Worm (Caenorhabditis elegans) whole organism, mixed stage, embryonic: Measurements from ENCODE around the gene C10C5.7.

Experiments
- elt-1 ChIP-seq: sonication (generic microtip); optimal IDR thresholded peaks from 2 replicates; lab custom pipeline; 2017; ENCODE audit warnings: missing genetic modification characterization, mild to moderate bottlenecking, missing compliant biosample characterization, antibody characterized with exemption, moderate library complexity, borderline replicate concordance; ENCODE audit not compliant: insufficient read depth
- lin-32 ChIP-seq: fragments of 200-800 bp; sonication (Bioruptor generic); optimal IDR thresholded peaks from 2 replicates; lab custom pipeline; 2018; ENCODE audit warnings: mild to moderate bottlenecking, missing genetic modification characterization, missing compliant biosample characterization
- nhr-2 ChIP-seq: fragments of 150-350 bp; optimal IDR thresholded peaks from 2 replicates; lab custom pipeline; 2014; ENCODE audit warnings: missing biosample characterization, missing genetic modification characterization
- nhr-28 ChIP-seq: fragments of 150-350 bp; optimal IDR thresholded peaks from 2 replicates; lab custom pipeline; 2014; ENCODE audit warnings: missing biosample characterization, missing genetic modification characterization
- nhr-76 ChIP-seq: sonication (generic microtip); optimal IDR thresholded peaks from 2 replicates; lab custom pipeline; 2017; ENCODE audit warnings: missing biosample characterization, missing genetic modification characterization
- sptf-1 ChIP-seq: sonication (generic microtip); optimal IDR thresholded peaks from 2 replicates; lab custom pipeline; 2017; ENCODE audit warnings: mild to moderate bottlenecking, missing genetic modification characterization, moderate library complexity, missing compliant biosample characterization
- unc-120 ChIP-seq: sonication (generic microtip); optimal IDR thresholded peaks from 2 replicates; lab custom pipeline; 2017; ENCODE audit warnings: missing genetic modification characterization, missing compliant biosample characterization; ENCODE audit not compliant: poor library complexity, severe bottlenecking
- unc-39 ChIP-seq: fragments of 150-350 bp; optimal IDR thresholded peaks from 2 replicates; lab custom pipeline; 2014; ENCODE audit warnings: missing biosample characterization, missing genetic modification characterization
- ztf-11 ChIP-seq: fragments of 150-350 bp; optimal IDR thresholded peaks from 2 replicates; lab custom pipeline; 2014; ENCODE audit warnings: missing biosample characterization, missing genetic modification characterization

Gene C10C5.7

DNA sequence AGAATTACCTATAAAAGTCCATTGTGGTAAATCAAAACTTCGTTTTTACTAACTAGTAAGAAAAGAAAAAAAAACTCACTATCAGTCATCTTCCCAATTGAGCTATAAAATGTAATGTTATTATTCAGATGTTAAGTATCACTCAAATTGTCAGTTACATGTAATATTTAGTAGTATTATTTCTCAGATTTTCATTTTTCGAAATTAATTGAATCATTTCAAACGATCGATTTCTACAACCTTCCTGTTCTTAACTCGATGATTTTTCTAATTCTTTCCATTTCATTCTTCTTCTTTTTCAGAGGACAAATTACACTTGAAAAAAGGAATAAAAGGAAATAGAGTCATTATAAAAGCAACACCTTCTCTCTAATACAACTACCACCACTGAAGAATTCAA is 43.0 kb downstream of the C10C5.7 start, which contains the start of gene F59B8.1:
Gene F59B8.1 (plus strand): TSS at position 301 of the 400 bp plus-strand sequence.
- TF ChIP-seq nhr-28 (tag; lab: Kevin White, UChicago) (no peak), ztf-11 (tag; lab: Kevin White, UChicago) (no peak), nhr-2 (tag; lab: Kevin White, UChicago) (no peak), nhr-76 (tag; lab: Kevin White, UChicago) (no peak), elt-1 (tag; lab: Kevin White, UChicago) (no peak)

DNA sequence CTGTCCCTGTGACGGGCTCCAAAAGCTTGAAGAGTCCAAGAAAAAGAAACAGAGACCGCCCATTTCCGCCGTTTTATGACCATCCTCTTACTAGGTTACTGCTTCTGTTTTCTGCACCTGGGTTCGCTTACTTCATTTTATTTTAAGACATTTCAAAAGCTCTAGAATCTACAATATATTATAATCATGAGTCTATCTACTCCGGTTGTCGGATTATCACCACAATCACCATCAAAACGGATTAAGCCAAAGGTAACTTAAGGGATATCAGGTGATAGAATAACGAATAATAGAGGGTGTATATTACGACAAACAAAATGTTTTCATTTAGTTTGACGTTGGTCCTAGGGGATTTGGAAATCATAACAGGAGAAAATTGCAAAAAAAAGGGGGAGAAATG is 47.4 kb downstream of the C10C5.7 start:
- TF ChIP-seq sptf-1 (tag; lab: Kevin White, UChicago) (no peak), unc-39 (tag; lab: Kevin White, UChicago) (no peak), lin-32 (no peak), unc-120 (tag; lab: Kevin White, UChicago) (no peak)
- TF ChIP-seq, all 35 proteins: peak for 0
